Worm (Caenorhabditis elegans): Measurements from ENCODE around the gene atg-16.1.

ce11 chrX:4493439-4494006 lies 31.3 kb upstream of the atg-16.1 start:
- TF ChIP-seq tbx-37 (GFP tag; conservative IDR thresholded peaks at IDR 0.05) (no peak), ama-1 (optimal IDR thresholded peaks at IDR 0.05) (no peak), tra-4 (tag; optimal IDR thresholded peaks at IDR 0.05) (no peak), tbx-11 (GFP tag; IDR thresholded peaks at IDR 0.05) (no peak), hmbx-1 (tag; optimal IDR thresholded peaks at IDR 0.05) (no peak), ets-7 (tag; optimal IDR thresholded peaks at IDR 0.05) (no peak), sea-1 (GFP tag; conservative IDR thresholded peaks at IDR 0.05) (no peak), ceh-13 (GFP tag; optimal IDR thresholded peaks at IDR 0.05) (no peak), B0310.2 (tag; optimal IDR thresholded peaks at IDR 0.05) (no peak), aly-1 (tag; optimal IDR thresholded peaks at IDR 0.05) (no peak), hmg-4 (GFP tag; optimal IDR thresholded peaks at IDR 0.05) (no peak)
